Fruit fly (Drosophila melanogaster) Kc167 (cell line): ENCODE data around the gene CG31358.

Experiments
- Myc ChIP-seq: fragments of >200 bp; optimal IDR thresholded peaks from 2 replicates; lab custom pipeline; 2017; ENCODE audit warnings: missing external identifiers
- Sin3A ChIP-seq: fragments of >200 bp; optimal IDR thresholded peaks from 2 replicates; lab custom pipeline; 2018; ENCODE audit warnings: missing external identifiers
- h ChIP-seq: fragments of >200 bp; optimal IDR thresholded peaks from 3 replicates; lab custom pipeline; 2018; ENCODE audit warnings: missing external identifiers
- insv ChIP-seq: fragments of >200 bp; optimal IDR thresholded peaks from 3 replicates; lab custom pipeline; 2018; ENCODE audit warnings: missing external identifiers
- psq ChIP-seq: fragments of >200 bp; optimal IDR thresholded peaks from 2 replicates; lab custom pipeline; 2017; ENCODE audit warnings: missing external identifiers
- ttk ChIP-seq: sonication (Bioruptor generic); optimal IDR thresholded peaks from 2 replicates; lab custom pipeline; 2017; ENCODE audit warnings: missing external identifiers

DNA sequence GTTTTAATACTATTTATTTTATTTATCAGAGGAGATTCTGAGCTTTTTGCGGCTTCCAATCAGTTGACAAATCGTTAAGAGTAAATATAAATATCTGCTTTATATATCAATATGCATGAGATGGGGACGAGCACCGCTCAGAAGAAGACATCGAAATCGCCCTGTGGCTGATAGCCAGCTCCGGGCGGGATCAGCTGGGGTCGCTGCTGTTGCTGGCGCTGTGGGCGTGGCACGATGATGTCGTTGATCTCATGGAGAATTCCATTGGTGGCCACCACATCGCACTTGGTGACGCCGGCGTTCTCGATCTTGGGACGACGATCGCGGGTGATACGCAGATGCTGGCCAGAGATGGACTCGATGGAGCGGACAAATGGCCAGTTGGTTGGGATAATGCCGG is 46.7 kb downstream of the CG31358 start:
- TF ChIP-seq Sin3A (no peak), Myc (no peak), insv (lab: Kevin White, UChicago) (no peak), psq (lab: Kevin White, UChicago) (no peak), h (lab: Kevin White, UChicago) (no peak), ttk (no peak)
